Worm (Caenorhabditis elegans): ENCODE measurements around the gene srt-73.

The srt-73 gene

ce11 chrIV:7845585-7845984 lies 33.5 kb upstream of the srt-73 start (continued):
- TF ChIP-seq Y79H2A.3 (GFP tag; conservative IDR thresholded peaks at IDR 0.05) (no peak), ceh-79 (tag; optimal IDR thresholded peaks at IDR 0.05) (no peak), B0035.1 (tag; optimal IDR thresholded peaks at IDR 0.05) (no peak), hmg-20 (GFP tag; IDR thresholded peaks at IDR 0.05) (no peak), athp-1 (tag; optimal IDR thresholded peaks at IDR 0.05) (no peak), egrh-3 (GFP tag; IDR thresholded peaks at IDR 0.05) (peak; percentile 75), ccch-3 (GFP tag; optimal IDR thresholded peaks at IDR 0.05) (no peak), D2030.7 (GFP tag; IDR thresholded peaks at IDR 0.05) (no peak), nhr-80 (tag; optimal IDR thresholded peaks at IDR 0.05) (peak; percentile 60), xnd-1 (tag; optimal IDR thresholded peaks at IDR 0.05) (no peak), dpl-1 (GFP tag; optimal IDR thresholded peaks at IDR 0.05) (no peak), F23B12.7 (tag; optimal IDR thresholded peaks at IDR 0.05; ENCODE audit: insufficient read depth) (no peak), snpc-1.3 (tag; optimal IDR thresholded peaks at IDR 0.05; ENCODE audit: insufficient read depth) (no peak), zim-3 (tag; optimal IDR thresholded peaks at IDR 0.05) (no peak), T26A5.8 (tag; optimal IDR thresholded peaks at IDR 0.05) (no peak), F49E8.2 (tag; optimal IDR thresholded peaks at IDR 0.05; ENCODE audit: insufficient read depth) (no peak), attf-5 (GFP tag; optimal IDR thresholded peaks at IDR 0.05) (peak; percentile 56), Y53G8AR.9 (GFP tag; conservative IDR thresholded peaks at IDR 0.05) (no peak), tlf-1 (GFP tag; optimal IDR thresholded peaks at IDR 0.05) (no peak), madf-3 (GFP tag; IDR thresholded peaks at IDR 0.05) (no peak), dpff-1 (tag; optimal IDR thresholded peaks at IDR 0.05) (no peak), F33H1.4 (GFP tag; IDR thresholded peaks at IDR 0.05) (no peak), somi-1 (GFP tag; optimal IDR thresholded peaks at IDR 0.05) (peak; percentile 5), F57C9.4 (tag; optimal IDR thresholded peaks at IDR 0.05) (no peak), rcor-1 (GFP tag; IDR thresholded peaks at IDR 0.05) (no peak; the same call in 1 of the 2 replicates), attf-3 (GFP tag; conservative IDR thresholded peaks at IDR 0.05) (no peak), ztf-18 (tag; optimal IDR thresholded peaks at IDR 0.05) (peak; percentile 39), mxl-1 (tag; optimal IDR thresholded peaks at IDR 0.05) (no peak), pha-4 (tag; optimal IDR thresholded peaks at IDR 0.05) (no peak)

DNA sequence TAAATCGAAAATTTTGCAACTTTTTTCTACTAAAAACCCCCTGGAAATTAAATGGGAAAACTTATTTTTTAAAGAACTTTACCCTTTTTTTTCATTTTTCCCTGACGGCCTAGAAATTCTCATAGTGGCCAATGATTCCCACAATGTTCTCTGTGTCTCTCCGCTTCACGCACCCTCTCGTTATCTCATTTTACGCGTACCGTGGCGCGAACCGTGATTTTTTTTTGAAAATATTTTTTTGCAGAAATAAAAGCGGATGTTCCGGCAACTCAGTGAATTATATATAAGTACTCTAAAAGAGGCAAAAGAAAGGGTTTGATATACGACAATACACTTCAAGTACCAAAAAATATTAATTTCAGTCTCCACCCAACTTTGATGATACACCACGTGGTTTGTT lies 32.7 kb upstream of the srt-73 start, which contains the start of gene C06A6.2:
Gene C06A6.2, plus strand, starts transcription at position 237 of the 400 bp plus-strand sequence.
- TF ChIP-seq ztf-18 (tag; optimal IDR thresholded peaks at IDR 0.05) (no peak), K12H6.12 (tag; optimal IDR thresholded peaks at IDR 0.05) (no peak), rcor-1 (GFP tag; IDR thresholded peaks at IDR 0.05) (no peak), B0336.3 (GFP tag; IDR thresholded peaks at IDR 0.05) (no peak), xnd-1 (tag; optimal IDR thresholded peaks at IDR 0.05) (no peak), egl-44 (GFP tag; IDR thresholded peaks at IDR 0.05) (no peak), D2030.7 (GFP tag; IDR thresholded peaks at IDR 0.05) (no peak), madf-6 (GFP tag; IDR thresholded peaks at IDR 0.05) (no peak), dox-1 (GFP tag; IDR thresholded peaks at IDR 0.05) (no peak), mes-4 (tag; optimal IDR thresholded peaks at IDR 0.05) (no peak), C06A6.2 (GFP tag; conservative IDR thresholded peaks at IDR 0.05) (no peak), egrh-3 (GFP tag; IDR thresholded peaks at IDR 0.05) (no peak)

DNA sequence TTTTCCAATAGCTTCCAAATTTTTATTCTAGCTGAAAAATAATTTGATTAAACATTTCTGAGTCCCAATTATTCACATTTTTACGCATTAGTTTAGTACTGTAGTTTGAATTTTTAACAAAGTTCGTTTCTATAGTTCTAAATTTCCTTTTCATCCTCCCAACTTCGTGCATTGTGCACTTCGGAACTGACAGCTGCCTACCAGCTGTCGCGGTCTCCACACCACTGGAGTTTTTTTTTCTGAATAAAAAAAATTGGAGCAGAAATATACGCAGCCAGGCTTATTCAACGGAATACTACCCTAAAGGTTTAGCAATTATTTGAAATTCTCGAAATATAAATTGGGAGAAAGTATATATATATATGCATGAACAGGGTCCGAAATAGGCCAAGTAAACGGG lies 29.9 kb upstream of the srt-73 start:
- no peak for TF ChIP-seq ceh-91 (GFP tag; IDR thresholded peaks at IDR 0.05)
- no peak for TF ChIP-seq tlf-1 (GFP tag; optimal IDR thresholded peaks at IDR 0.05)
- no peak for TF ChIP-seq F57A8.1 (GFP tag; optimal IDR thresholded peaks at IDR 0.05)
- TF ChIP-seq die-1 (tag; optimal IDR thresholded peaks at IDR 0.05): no peak
- TF ChIP-seq F55B11.4 (tag; optimal IDR thresholded peaks at IDR 0.05; ENCODE audit: borderline replicate concordance, insufficient read depth): no peak
- TF ChIP-seq ztf-25 (GFP tag; IDR thresholded peaks at IDR 0.05): no peak
